Worm (Caenorhabditis elegans) whole organism, L4 larva: ENCODE measurements around the gene F14F7.4.

Experiments used
- F37D6.2 ChIP-seq: sonication (generic microtip); optimal IDR thresholded peaks from 2 replicates; lab custom pipeline; 2016; ENCODE audit warnings: mild to moderate bottlenecking, missing genetic modification characterization, missing compliant biosample characterization
- F49E8.2 ChIP-seq: sonication (generic microtip); optimal IDR thresholded peaks from 2 replicates; lab custom pipeline; 2016; ENCODE audit warnings: missing compliant biosample characterization, mild to moderate bottlenecking, missing genetic modification characterization, borderline replicate concordance
- T20F7.1 ChIP-seq: fragments of 200-800 bp; sonication (Bioruptor generic); optimal IDR thresholded peaks from 2 replicates; lab custom pipeline; 2018; ENCODE audit warnings: mild to moderate bottlenecking, missing genetic modification characterization, missing compliant biosample characterization
- T26A8.4 ChIP-seq: fragments of 200-800 bp; sonication (Bioruptor generic); IDR thresholded peaks from 2 replicates; pipeline ENCODE4 v1.3.6; 2022; ENCODE audit warnings: missing genetic modification characterization, missing compliant biosample characterization
- Y105C5A.15 ChIP-seq: fragments of 200-800 bp; sonication (Bioruptor generic); IDR thresholded peaks from 2 replicates; pipeline ENCODE4 v1.3.6; 2022; ENCODE audit warnings: missing genetic modification characterization, missing compliant biosample characterization
- aha-1 ChIP-seq: fragments of 150-350 bp; peaks from one replicate; lab custom pipeline; 2014; ENCODE audit warnings: missing biosample characterization, missing genetic modification characterization
- ceh-82 ChIP-seq: sonication (generic microtip); optimal IDR thresholded peaks from 2 replicates; lab custom pipeline; 2017; ENCODE audit warnings: missing biosample characterization, missing genetic modification characterization
- ces-1 ChIP-seq: fragments of 150-350 bp; sonication (generic microtip); optimal IDR thresholded peaks from 4 replicates; lab custom pipeline; 2014; ENCODE audit warnings: missing biosample characterization, missing genetic modification reagents, missing genetic modification characterization
- ctbp-1 ChIP-seq: fragments of 200-800 bp; sonication (Bioruptor generic); IDR thresholded peaks from 2 replicates; pipeline ENCODE4 v1.3.6; 2022; ENCODE audit warnings: missing genetic modification reagents, missing genetic modification characterization, missing compliant biosample characterization
- daf-12 ChIP-seq: fragments of 150-350 bp; optimal IDR thresholded peaks from 2 replicates; lab custom pipeline; 2014; ENCODE audit warnings: missing biosample characterization, missing genetic modification reagents, missing genetic modification characterization
- daf-16 ChIP-seq, 3 experiments: sonication (generic microtip); optimal IDR thresholded peaks; 2 replicates each; lab custom pipeline; 2016 to 2017; ENCODE audit warnings: missing genetic modification characterization in 3 of 3, missing genetic modification reagents in 3 of 3, mild to moderate bottlenecking in 2 of 3, missing compliant biosample characterization in 2 of 3, missing biosample characterization in 1 of 3, moderate library complexity in 1 of 3
- daf-19 ChIP-seq: fragments of 200-800 bp; sonication (Bioruptor generic); conservative IDR thresholded peaks from 2 replicates; pipeline ENCODE4 v1.3.6; 2022; ENCODE audit warnings: missing genetic modification characterization, missing compliant biosample characterization
- dmd-6 ChIP-seq: fragments of 200-800 bp; sonication (Bioruptor generic); IDR thresholded peaks from 2 replicates; pipeline ENCODE4 v1.3.6; 2022; ENCODE audit warnings: missing genetic modification reagents, missing genetic modification characterization, missing compliant biosample characterization
- dmd-9 ChIP-seq: fragments of 200-800 bp; sonication (Bioruptor generic); IDR thresholded peaks from 2 replicates; pipeline ENCODE4 v1.3.6; 2022; ENCODE audit warnings: missing genetic modification reagents, missing genetic modification characterization, missing compliant biosample characterization
- egl-27 ChIP-seq: sonication (generic microtip); optimal IDR thresholded peaks from 3 replicates; lab custom pipeline; 2017; ENCODE audit warnings: missing biosample characterization, missing genetic modification reagents, missing genetic modification characterization
- fkh-10 ChIP-seq: fragments of 150-350 bp; optimal IDR thresholded peaks from 2 replicates; lab custom pipeline; 2014; ENCODE audit warnings: missing biosample characterization, missing genetic modification reagents, missing genetic modification characterization
- gei-8 ChIP-seq: fragments of 200-800 bp; sonication (Bioruptor generic); optimal IDR thresholded peaks from 2 replicates; lab custom pipeline; 2018; ENCODE audit warnings: mild to moderate bottlenecking, missing genetic modification characterization, missing compliant biosample characterization
- hif-1 ChIP-seq, 2 experiments: sonication (generic microtip); optimal IDR thresholded peaks; 2 replicates each; lab custom pipeline; 2016 to 2017; ENCODE audit warnings: missing compliant biosample characterization in 2 of 2, missing genetic modification characterization in 2 of 2, missing genetic modification reagents in 2 of 2, missing genotype in 2 of 2, mild to moderate bottlenecking in 1 of 2
- hlh-11 ChIP-seq: fragments of 200-800 bp; sonication (Bioruptor generic); optimal IDR thresholded peaks from 2 replicates; lab custom pipeline; 2018; ENCODE audit warnings: mild to moderate bottlenecking, missing genetic modification characterization, missing compliant biosample characterization
- hlh-30 ChIP-seq: sonication (generic microtip); optimal IDR thresholded peaks from 2 replicates; lab custom pipeline; 2017; ENCODE audit warnings: antibody characterized with exemption, mild to moderate bottlenecking, missing genetic modification characterization, missing compliant biosample characterization; ENCODE audit not compliant: insufficient read depth
- jun-1 ChIP-seq: fragments of 150-350 bp; optimal IDR thresholded peaks from 2 replicates; lab custom pipeline; 2014; ENCODE audit warnings: missing biosample characterization, missing genetic modification reagents, missing genetic modification characterization
- lim-7 ChIP-seq: fragments of 200-800 bp; sonication (Bioruptor generic); IDR thresholded peaks from 2 replicates; pipeline ENCODE4 v1.3.6; 2022; ENCODE audit warnings: missing genetic modification characterization, missing compliant biosample characterization
- lin-1 ChIP-seq: fragments of 200-800 bp; sonication (Bioruptor generic); IDR thresholded peaks from 2 replicates; pipeline ENCODE4 v1.3.6; 2022; ENCODE audit warnings: missing genetic modification reagents, missing genetic modification characterization, missing compliant biosample characterization
- lsy-2 ChIP-seq, 2 experiments: fragments of 150-350 bp in 1 of 2; sonication (generic microtip) in 1 of 2; optimal IDR thresholded peaks; 2 replicates each; lab custom pipeline; 2014 to 2017; ENCODE audit warnings: missing biosample characterization in 2 of 2, missing genetic modification characterization in 2 of 2
- madf-5 ChIP-seq, 2 experiments: fragments of 200-800 bp; sonication (Bioruptor generic); IDR thresholded peaks; 2 replicates each; pipeline ENCODE4 v1.3.6; 2022; ENCODE audit warnings: missing compliant biosample characterization in 2 of 2, missing genetic modification characterization in 2 of 2
- mxl-3 ChIP-seq: fragments of 200-800 bp; sonication (Bioruptor generic); optimal IDR thresholded peaks from 2 replicates; lab custom pipeline; 2018; ENCODE audit warnings: mild to moderate bottlenecking, missing genetic modification characterization, missing compliant biosample characterization
- nhr-102 ChIP-seq: sonication (generic microtip); optimal IDR thresholded peaks from 2 replicates; lab custom pipeline; 2016; ENCODE audit warnings: mild to moderate bottlenecking, missing genetic modification characterization, moderate library complexity, missing compliant biosample characterization
- nhr-111 ChIP-seq: fragments of 200-800 bp; sonication (Bioruptor generic); optimal IDR thresholded peaks from 2 replicates; lab custom pipeline; 2018; ENCODE audit warnings: mild to moderate bottlenecking, missing genetic modification characterization, missing compliant biosample characterization
- nhr-237 ChIP-seq: sonication (generic microtip); optimal IDR thresholded peaks from 2 replicates; lab custom pipeline; 2017; ENCODE audit warnings: missing biosample characterization, missing genetic modification characterization
- nhr-25 ChIP-seq: sonication (generic microtip); optimal IDR thresholded peaks from 2 replicates; lab custom pipeline; 2017; ENCODE audit warnings: missing genetic modification characterization, mild to moderate bottlenecking, missing compliant biosample characterization, antibody characterized with exemption, moderate library complexity, borderline replicate concordance; ENCODE audit not compliant: insufficient read depth
- nhr-28 ChIP-seq: fragments of 150-350 bp; optimal IDR thresholded peaks from 2 replicates; lab custom pipeline; 2014; ENCODE audit warnings: missing biosample characterization, missing genetic modification characterization
- snpc-1.2 ChIP-seq: fragments of 200-800 bp; sonication (Bioruptor generic); IDR thresholded peaks from 2 replicates; pipeline ENCODE4 v1.3.6; 2022; ENCODE audit warnings: missing genetic modification reagents, missing genetic modification characterization, missing compliant biosample characterization
- spr-1 ChIP-seq: sonication (generic microtip); optimal IDR thresholded peaks from 2 replicates; lab custom pipeline; 2016; ENCODE audit warnings: mild to moderate bottlenecking, missing genetic modification characterization, missing compliant biosample characterization
- spr-3 ChIP-seq: fragments of 200-800 bp; sonication (Bioruptor generic); optimal IDR thresholded peaks from 2 replicates; lab custom pipeline; 2018; ENCODE audit warnings: mild to moderate bottlenecking, missing genetic modification characterization, missing compliant biosample characterization
- tag-97 ChIP-seq: fragments of 200-800 bp; sonication (Bioruptor generic); IDR thresholded peaks from 2 replicates; pipeline ENCODE4 v1.3.6; 2022; ENCODE audit warnings: missing genetic modification characterization, missing compliant biosample characterization
- unc-39 ChIP-seq: sonication (generic microtip); optimal IDR thresholded peaks from 2 replicates; lab custom pipeline; 2017; ENCODE audit warnings: missing biosample characterization, missing genetic modification characterization
- unc-62 ChIP-seq, 3 experiments: fragments of 150-350 bp in 1 of 3; sonication (generic microtip); optimal IDR thresholded peaks in 2 of 3; peaks in 1 of 3; 1 replicate in 1 of 3; 2 replicates in 2 of 3; lab custom pipeline; 2014 to 2017; ENCODE audit warnings: missing biosample characterization in 3 of 3, missing genetic modification characterization in 3 of 3, missing genetic modification reagents in 3 of 3, missing genotype in 1 of 3
- zip-11 ChIP-seq: fragments of 200-800 bp; sonication (Bioruptor generic); IDR thresholded peaks from 2 replicates; pipeline ENCODE4 v1.3.6; 2022; ENCODE audit warnings: missing genetic modification characterization, missing compliant biosample characterization
- ztf-11 ChIP-seq: fragments of 150-350 bp; optimal IDR thresholded peaks from 2 replicates; lab custom pipeline; 2014; ENCODE audit warnings: missing biosample characterization, missing genetic modification characterization

The F14F7.4 gene

DNA sequence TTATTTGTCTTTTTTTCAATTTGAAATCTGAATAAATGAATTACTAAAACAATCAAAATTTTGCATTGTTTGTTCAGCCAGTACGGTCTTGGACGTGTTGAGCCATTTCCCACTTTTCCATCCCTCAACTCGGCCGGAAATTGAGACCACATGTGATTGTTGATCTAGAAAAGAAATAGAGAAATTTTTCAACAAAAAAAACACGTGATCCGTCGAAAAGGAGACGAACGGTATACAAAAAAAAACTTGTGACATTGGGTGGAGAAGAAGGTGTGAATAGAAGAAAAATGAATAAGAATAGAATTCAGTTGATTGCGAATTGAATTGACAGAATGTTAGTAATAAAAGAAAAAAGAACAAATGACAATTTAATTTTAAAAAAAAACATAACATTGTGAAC, 27.2 kb upstream of the F14F7.4 start:
- TF ChIP-seq dmd-9 (no peak), F49E8.2 (tag; lab: Kevin White, UChicago) (no peak), lim-7 (GFP tag; lab: Robert Waterston, UW) (no peak), ces-1 (no peak), daf-16 (GFP tag; optimal IDR thresholded peaks at IDR 0.05; lab: Kevin White, UChicago) (no peak), daf-16 (tag; optimal IDR thresholded peaks at IDR 0.05; lab: Kevin White, UChicago) (no peak), nhr-237 (tag; lab: Kevin White, UChicago) (no peak), nhr-28 (tag; lab: Kevin White, UChicago) (peak; percentile 7), mxl-3 (GFP tag; lab: Kevin White, UChicago) (no peak), gei-8 (GFP tag; lab: Kevin White, UChicago) (no peak), Y105C5A.15 (GFP tag; lab: Robert Waterston, UW) (no peak), aha-1 (tag; lab: Kevin White, UChicago) (peak; percentile 85), hlh-11 (peak; percentile 16), zip-11 (GFP tag; lab: Robert Waterston, UW) (no peak), ztf-11 (tag; lab: Kevin White, UChicago) (no peak), ctbp-1 (GFP tag; lab: Robert Waterston, UW) (no peak), T20F7.1 (GFP tag; lab: Kevin White, UChicago) (no peak), dmd-6 (GFP tag; lab: Robert Waterston, UW) (peak; percentile 10; the same call in 1 of the 2 replicates), nhr-25 (tag; lab: Kevin White, UChicago) (no peak), daf-12 (no peak), F37D6.2 (tag; lab: Kevin White, UChicago) (no peak), spr-3 (no peak), hlh-30 (tag; lab: Kevin White, UChicago) (peak; percentile 80), hif-1 (tag; optimal IDR thresholded peaks at IDR 0.05; lab: Kevin White, UChicago) (no peak), madf-5 (GFP tag; IDR thresholded peaks at IDR 0.05; lab: Robert Waterston, UW) (no peak)

DNA sequence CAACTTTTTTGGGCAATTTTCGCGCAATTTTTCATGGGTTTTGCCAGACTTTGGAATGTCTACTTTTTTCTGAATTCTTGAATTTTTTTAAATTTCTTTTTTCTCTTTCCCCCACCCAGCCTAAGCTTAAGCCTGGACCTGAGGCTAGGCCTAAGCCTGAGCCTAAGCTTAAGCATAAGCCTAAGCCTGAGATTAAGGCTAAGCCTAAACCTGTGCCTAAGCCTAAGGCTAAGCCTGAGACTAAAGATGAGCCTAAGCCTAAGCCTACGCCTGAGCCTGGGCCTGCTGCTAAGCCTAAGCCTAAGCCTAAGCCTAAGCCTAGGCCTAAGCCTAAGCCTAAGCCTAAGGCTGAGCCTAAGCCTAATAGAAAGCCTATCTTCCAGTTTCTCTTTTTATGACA, 26.7 kb upstream of the F14F7.4 start:
- TF ChIP-seq unc-62 (GFP tag; optimal IDR thresholded peaks at IDR 0.05 in 1 of 2; lab: Kevin White, UChicago) (peak in 1 of 2 experiments; percentile 1), unc-62 (tag; optimal IDR thresholded peaks at IDR 0.05; lab: Kevin White, UChicago) (no peak), daf-16 (GFP tag; optimal IDR thresholded peaks at IDR 0.05; lab: Kevin White, UChicago) (no peak), daf-16 (tag; optimal IDR thresholded peaks at IDR 0.05; lab: Kevin White, UChicago) (no peak)

DNA sequence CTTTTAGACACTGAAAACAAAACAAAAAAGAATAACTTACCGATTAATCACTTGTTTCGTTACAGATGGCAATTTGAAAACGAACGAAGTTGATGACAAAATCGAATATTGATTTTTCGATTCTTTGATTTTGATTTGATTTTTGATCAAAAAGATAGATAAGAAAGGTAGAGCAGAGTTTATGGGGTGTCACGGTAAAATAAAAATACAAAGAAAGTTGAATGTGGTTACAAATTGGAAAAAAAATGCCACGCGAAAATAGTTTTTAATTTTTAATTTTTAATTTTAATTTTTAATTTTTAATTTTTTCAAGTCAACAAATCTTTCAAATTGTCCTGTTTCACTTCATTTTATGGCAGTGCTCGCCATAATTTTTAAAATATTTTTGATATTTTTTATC, 25.8 kb upstream of the F14F7.4 start, which contains the start of gene F54F12.1:
F54F12.1 (minus strand) TSS at position 101 of the 400 bp plus-strand sequence.
- no peak for TF ChIP-seq snpc-1.2
- no peak for TF ChIP-seq nhr-111
- no peak for TF ChIP-seq lsy-2 (tag; optimal IDR thresholded peaks at IDR 0.05; lab: Kevin White, UChicago)
- no peak for TF ChIP-seq unc-39 (tag; lab: Kevin White, UChicago)
- TF ChIP-seq hlh-11: no peak
- no peak for TF ChIP-seq tag-97 (GFP tag; lab: Robert Waterston, UW)
- TF ChIP-seq Y105C5A.15 (GFP tag; lab: Robert Waterston, UW): no peak
- no peak for TF ChIP-seq egl-27 (tag; lab: Kevin White, UChicago)
- no peak for TF ChIP-seq T26A8.4 (GFP tag; lab: Robert Waterston, UW)
- no peak for TF ChIP-seq lin-1 (GFP tag; lab: Robert Waterston, UW)
- TF ChIP-seq daf-19: no peak
- TF ChIP-seq fkh-10: no peak
- TF ChIP-seq jun-1 (tag; lab: Kevin White, UChicago): no peak
- no peak for TF ChIP-seq lim-7 (GFP tag; lab: Robert Waterston, UW)
- no peak for TF ChIP-seq ceh-82 (tag; lab: Kevin White, UChicago)
- TF ChIP-seq spr-1 (tag; lab: Kevin White, UChicago): no peak
- TF ChIP-seq nhr-102 (tag; lab: Kevin White, UChicago): no peak
- TF ChIP-seq, all 104 proteins: peak for 0
